Worm (Caenorhabditis elegans): Measurements from ENCODE around the gene srx-76.

DNA sequence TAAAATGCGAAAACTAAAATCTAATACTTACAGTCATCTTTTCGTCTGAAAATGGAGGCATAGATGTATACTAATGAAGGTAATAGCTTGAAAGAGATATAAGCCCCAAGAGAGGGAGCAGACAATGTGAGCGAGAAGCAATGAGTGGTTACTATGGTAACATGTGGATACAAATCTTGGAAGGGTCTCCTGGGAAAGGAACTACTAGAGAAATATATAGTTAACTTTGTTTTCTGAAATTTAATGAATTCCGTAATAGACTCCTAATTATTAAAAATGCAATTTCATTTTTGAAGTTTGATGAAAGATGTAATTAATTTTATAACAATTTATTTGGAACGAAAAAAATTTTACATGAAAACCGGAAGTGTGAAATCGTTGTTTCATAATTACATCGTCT lies 35.7 kb downstream of the srx-76 start, which contains the start of gene osm-6:
- no peak for TF ChIP-seq ceh-13 (GFP tag; optimal IDR thresholded peaks at IDR 0.05)
- no peak for TF ChIP-seq hmbx-1 (tag; optimal IDR thresholded peaks at IDR 0.05)

Measured in whole organism, early embryonic.